Fruit fly (Drosophila melanogaster) whole organism, embryonic: ENCODE results near the gene Dsp1.

Experiments used
- BEAF-32 ChIP-seq: fragments of 200-800 bp; sonication (Bioruptor generic); optimal IDR thresholded peaks from 3 replicates; lab custom pipeline; 2017; ENCODE audit warnings: missing biosample characterization, missing genetic modification characterization, mild to moderate bottlenecking, moderate library complexity, missing genetic modification reagents
- CG10654 ChIP-seq: fragments of 200-800 bp; sonication (Bioruptor generic); optimal IDR thresholded peaks from 2 replicates; lab custom pipeline; 2016; ENCODE audit warnings: missing biosample characterization, missing genetic modification characterization
- CG12155 ChIP-seq: fragments of 200-800 bp; sonication (Bioruptor generic); optimal IDR thresholded peaks from 3 replicates; lab custom pipeline; 2016; ENCODE audit warnings: missing biosample characterization, missing genetic modification characterization
- CG12219 ChIP-seq: fragments of 200-800 bp; sonication (Bioruptor generic); optimal IDR thresholded peaks from 3 replicates; lab custom pipeline; 2018; ENCODE audit warnings: missing biosample characterization, mild to moderate bottlenecking, missing genetic modification characterization
- CG13123 ChIP-seq: fragments of 200-800 bp; sonication (Bioruptor generic); optimal IDR thresholded peaks from 2 replicates; lab custom pipeline; 2016; ENCODE audit warnings: missing biosample characterization, missing genetic modification characterization
- CG13775 ChIP-seq: fragments of 200-800 bp; sonication (Bioruptor generic); optimal IDR thresholded peaks from 3 replicates; lab custom pipeline; 2017; ENCODE audit warnings: missing biosample characterization, mild to moderate bottlenecking, missing genetic modification characterization
- CG14860 ChIP-seq: fragments of 200-800 bp; sonication (Bioruptor generic); IDR thresholded peaks from 3 replicates; pipeline ENCODE4 v1.3.6; 2022; ENCODE audit warnings: missing biosample characterization, missing genetic modification characterization; ENCODE audit not compliant: partially characterized antibody
- CG1603 ChIP-seq: fragments of 200-800 bp; sonication (Bioruptor generic); optimal IDR thresholded peaks from 2 replicates; lab custom pipeline; 2019; ENCODE audit warnings: missing biosample characterization, mild to moderate bottlenecking, missing genetic modification characterization, moderate library complexity
- CG17186 ChIP-seq: fragments of 200-800 bp; sonication (Bioruptor generic); optimal IDR thresholded peaks from 3 replicates; lab custom pipeline; 2017; ENCODE audit warnings: missing biosample characterization, missing genetic modification reagents, missing genetic modification characterization
- CG17612 ChIP-seq: fragments of 200-800 bp; sonication (Bioruptor generic); IDR thresholded peaks from 2 replicates; pipeline ENCODE4 v1.3.6; 2022; ENCODE audit warnings: missing biosample characterization, missing genetic modification characterization
- CG31441 ChIP-seq: fragments of 200-800 bp; sonication (Bioruptor generic); IDR thresholded peaks from 2 replicates; pipeline ENCODE4 v1.3.6; 2022; ENCODE audit warnings: missing biosample characterization, missing genetic modification characterization
- CG33213 ChIP-seq: fragments of 200-800 bp; sonication (Bioruptor generic); optimal IDR thresholded peaks from 3 replicates; lab custom pipeline; 2016; ENCODE audit warnings: missing biosample characterization, missing genetic modification characterization
- CG43689 ChIP-seq: fragments of 200-800 bp; sonication (Bioruptor generic); IDR thresholded peaks from 2 replicates; pipeline ENCODE4 v1.3.6; 2022; ENCODE audit warnings: missing biosample characterization, missing genetic modification characterization
- CG6254 ChIP-seq: fragments of 200-800 bp; sonication (Bioruptor generic); optimal IDR thresholded peaks from 3 replicates; lab custom pipeline; 2017; ENCODE audit warnings: mild to moderate bottlenecking, missing biosample characterization, missing genetic modification reagents, missing genetic modification characterization
- CG6689 ChIP-seq: fragments of 200-800 bp; sonication (Bioruptor generic); IDR thresholded peaks from 2 replicates; pipeline ENCODE4 v1.3.6; 2022; ENCODE audit warnings: missing biosample characterization, missing genetic modification characterization
- CG7271 ChIP-seq: fragments of 200-800 bp; sonication (Bioruptor generic); optimal IDR thresholded peaks from 2 replicates; lab custom pipeline; 2018; ENCODE audit warnings: missing biosample characterization, mild to moderate bottlenecking, missing genetic modification characterization, moderate library complexity
- CG8765 ChIP-seq: fragments of 200-800 bp; sonication (Bioruptor generic); IDR thresholded peaks from 2 replicates; pipeline ENCODE4 v1.3.6; 2022; ENCODE audit warnings: missing biosample characterization, missing genetic modification characterization
- Deaf1 ChIP-seq: fragments of 200-800 bp; optimal IDR thresholded peaks from 3 replicates; lab custom pipeline; 2019; ENCODE audit warnings: missing biosample characterization, mild to moderate bottlenecking, missing genetic modification characterization, moderate library complexity
- Dll ChIP-seq: fragments of 200-800 bp; sonication (Bioruptor generic); IDR thresholded peaks from 4 replicates; pipeline ENCODE4 v1.3.6; 2022; ENCODE audit warnings: missing biosample characterization, missing genetic modification characterization; ENCODE audit not compliant: partially characterized antibody
- Elba2 ChIP-seq: fragments of 200-800 bp; sonication (Bioruptor generic); optimal IDR thresholded peaks from 3 replicates; lab custom pipeline; 2016; ENCODE audit warnings: missing biosample characterization, missing genetic modification characterization
- Ets97D ChIP-seq: fragments of 200-800 bp; sonication (Bioruptor generic); optimal IDR thresholded peaks from 3 replicates; lab custom pipeline; 2016; ENCODE audit warnings: missing biosample characterization, missing genetic modification characterization
- Fer3 ChIP-seq: fragments of 200-800 bp; sonication (Bioruptor generic); optimal IDR thresholded peaks from 2 replicates; lab custom pipeline; 2018; ENCODE audit warnings: missing biosample characterization, mild to moderate bottlenecking, missing genetic modification characterization, moderate library complexity
- HLHmδ ChIP-seq: fragments of 200-800 bp; sonication (Bioruptor generic); optimal IDR thresholded peaks from 2 replicates; lab custom pipeline; 2018; ENCODE audit warnings: missing biosample characterization, mild to moderate bottlenecking, missing genetic modification characterization, moderate library complexity
- Jarid2 ChIP-seq: fragments of 200-800 bp; sonication (Bioruptor generic); optimal IDR thresholded peaks from 3 replicates; lab custom pipeline; 2017; ENCODE audit warnings: mild to moderate bottlenecking, missing biosample characterization, missing genetic modification reagents, missing genetic modification characterization
- Sox100B ChIP-seq: fragments of 200-800 bp; sonication (Bioruptor generic); optimal IDR thresholded peaks from 3 replicates; lab custom pipeline; 2018; ENCODE audit warnings: missing biosample characterization, mild to moderate bottlenecking, missing genetic modification characterization
- Taf1 ChIP-seq: fragments of 200-800 bp; sonication (Bioruptor generic); IDR thresholded peaks from 2 replicates; pipeline ENCODE4 v1.3.6; 2022; ENCODE audit warnings: missing biosample characterization, missing genetic modification characterization
- Tbp ChIP-seq: fragments of >200 bp; optimal IDR thresholded peaks from 2 replicates; lab custom pipeline; 2018; ENCODE audit warnings: missing biosample characterization, missing genetic modification characterization
- bigmax ChIP-seq: fragments of 200-800 bp; sonication (Bioruptor generic); optimal IDR thresholded peaks from 2 replicates; lab custom pipeline; 2018; ENCODE audit warnings: missing biosample characterization, mild to moderate bottlenecking, missing genetic modification characterization
- dm ChIP-seq: fragments of 200-800 bp; sonication (Bioruptor generic); optimal IDR thresholded peaks from 3 replicates; lab custom pipeline; 2016; ENCODE audit warnings: missing biosample characterization, missing genetic modification characterization
- emc ChIP-seq: fragments of 200-800 bp; sonication (Bioruptor generic); optimal IDR thresholded peaks from 2 replicates; lab custom pipeline; 2016; ENCODE audit warnings: missing biosample characterization, missing genetic modification characterization
- exex ChIP-seq: fragments of 200-800 bp; sonication (Bioruptor generic); optimal IDR thresholded peaks from 4 replicates; lab custom pipeline; 2018; ENCODE audit warnings: missing biosample characterization, mild to moderate bottlenecking, missing genetic modification characterization, moderate library complexity
- fu2 ChIP-seq: fragments of 200-800 bp; sonication (Bioruptor generic); optimal IDR thresholded peaks from 2 replicates; lab custom pipeline; 2016; ENCODE audit warnings: missing biosample characterization, missing genetic modification characterization
- gem ChIP-seq: fragments of 200-800 bp; sonication (Bioruptor generic); optimal IDR thresholded peaks from 2 replicates; lab custom pipeline; 2019; ENCODE audit warnings: missing biosample characterization, mild to moderate bottlenecking, missing genetic modification characterization, moderate library complexity
- gsb ChIP-seq: fragments of 200-800 bp; sonication (Bioruptor generic); IDR thresholded peaks from 2 replicates; pipeline ENCODE4 v1.3.6; 2022; ENCODE audit warnings: missing biosample characterization, missing genetic modification characterization
- hbn ChIP-seq: fragments of 200-800 bp; sonication (Bioruptor generic); IDR thresholded peaks from 2 replicates; pipeline ENCODE4 v1.3.6; 2022; ENCODE audit warnings: missing biosample characterization, missing genetic modification characterization; ENCODE audit not compliant: partially characterized antibody
- hkb ChIP-seq, 2 experiments: fragments of 200-800 bp in 1 of 2; fragments of >200 bp in 1 of 2; sonication (Bioruptor generic) in 1 of 2; IDR thresholded peaks in 1 of 2; optimal IDR thresholded peaks in 1 of 2; 2 replicates each; pipeline versions ENCODE4 v1.3.6 to Lab custom; 2017 to 2022; ENCODE audit warnings: missing biosample characterization in 1 of 2, missing genetic modification characterization in 1 of 2
- kni ChIP-seq: fragments of 200-800 bp; sonication (Bioruptor generic); optimal IDR thresholded peaks from 3 replicates; lab custom pipeline; 2017; ENCODE audit warnings: mild to moderate bottlenecking, missing biosample characterization, missing genetic modification reagents, missing genetic modification characterization
- lov ChIP-seq, 2 experiments: fragments of 200-800 bp in 1 of 2; fragments of >200 bp in 1 of 2; sonication (Bioruptor generic) in 1 of 2; IDR thresholded peaks in 1 of 2; optimal IDR thresholded peaks in 1 of 2; 2 replicates in 1 of 2; 3 replicates in 1 of 2; pipeline versions ENCODE4 v1.3.6 to Lab custom; 2017 to 2022; ENCODE audit warnings: missing biosample characterization in 1 of 2, missing genetic modification characterization in 1 of 2
- nerfin-2 ChIP-seq: fragments of 200-800 bp; sonication (Bioruptor generic); IDR thresholded peaks from 2 replicates; pipeline ENCODE4 v1.3.6; 2022; ENCODE audit warnings: missing biosample characterization, missing genetic modification characterization; ENCODE audit not compliant: partially characterized antibody
- onecut ChIP-seq: fragments of 200-800 bp; sonication (Bioruptor generic); IDR thresholded peaks from 2 replicates; pipeline ENCODE4 v1.3.6; 2022; ENCODE audit warnings: missing biosample characterization, missing genetic modification characterization
- pita ChIP-seq: fragments of 200-800 bp; sonication (Bioruptor generic); optimal IDR thresholded peaks from 2 replicates; lab custom pipeline; 2017; ENCODE audit warnings: missing biosample characterization, mild to moderate bottlenecking, missing genetic modification characterization
- pros ChIP-seq: fragments of 200-800 bp; sonication (Bioruptor generic); optimal IDR thresholded peaks from 3 replicates; lab custom pipeline; 2019; ENCODE audit warnings: missing biosample characterization, mild to moderate bottlenecking, missing genetic modification characterization, moderate library complexity
- sim ChIP-seq: fragments of 200-800 bp; sonication (Bioruptor generic); IDR thresholded peaks from 2 replicates; pipeline ENCODE4 v1.3.6; 2022; ENCODE audit warnings: missing biosample characterization, missing genetic modification characterization
- stwl ChIP-seq: fragments of 200-800 bp; sonication (Bioruptor generic); optimal IDR thresholded peaks from 3 replicates; lab custom pipeline; 2018; ENCODE audit warnings: missing biosample characterization, mild to moderate bottlenecking, missing genetic modification characterization, moderate library complexity
- tll ChIP-seq, 2 experiments: fragments of 200-800 bp in 1 of 2; fragments of >200 bp in 1 of 2; sonication (Bioruptor generic) in 1 of 2; optimal IDR thresholded peaks; 2 replicates each; lab custom pipeline; 2017 to 2019; ENCODE audit warnings: missing biosample characterization in 2 of 2, missing genetic modification characterization in 2 of 2, mild to moderate bottlenecking in 1 of 2, moderate library complexity in 1 of 2
- trh ChIP-seq: fragments of 200-800 bp; sonication (Bioruptor generic); optimal IDR thresholded peaks from 2 replicates; lab custom pipeline; 2016; ENCODE audit warnings: missing biosample characterization, missing genetic modification characterization
- zen2 ChIP-seq: fragments of 200-800 bp; sonication (Bioruptor generic); IDR thresholded peaks from 3 replicates; pipeline ENCODE4 v1.3.6; 2022; ENCODE audit warnings: missing biosample characterization, missing genetic modification characterization; ENCODE audit not compliant: partially characterized antibody

The Dsp1 gene

dm6 chrX:16332615-16333288 is 660 bp upstream of the Dsp1 start (continued):
- TF ChIP-seq CG6254 (GFP tag; lab: Kevin White, UChicago): peak; percentile 91
- peak; percentile 88 for TF ChIP-seq CG13123 (GFP tag; lab: Kevin White, UChicago)
- TF ChIP-seq CG1603 (tag; lab: Kevin White, UChicago): peak; percentile 89
- TF ChIP-seq onecut (GFP tag; lab: Robert Waterston, UW): peak; percentile 90
- peak; percentile 85 for TF ChIP-seq pros (GFP tag; lab: Kevin White, UChicago)
- no peak for TF ChIP-seq pita (GFP tag; lab: Kevin White, UChicago)
- TF ChIP-seq CG10654: peak; percentile 94
- no peak for TF ChIP-seq zen2 (GFP tag; lab: Robert Waterston, UW)
- peak; percentile 83 for TF ChIP-seq Jarid2 (GFP tag; lab: Kevin White, UChicago)
- TF ChIP-seq Dll: no peak
- peak; percentile 98 for TF ChIP-seq gem
- TF ChIP-seq gsb (GFP tag; lab: Robert Waterston, UW): peak; percentile 81; the same call in 1 of the 2 replicates
- TF ChIP-seq hbn (GFP tag; lab: Robert Waterston, UW): no peak
- peak; percentile 25 for TF ChIP-seq BEAF-32 (GFP tag; lab: Kevin White, UChicago)
- no peak for TF ChIP-seq nerfin-2 (GFP tag; lab: Robert Waterston, UW)
- no peak for TF ChIP-seq Tbp (GFP tag; lab: Kevin White, UChicago)
- TF ChIP-seq kni (GFP tag; lab: Kevin White, UChicago): peak; percentile 94
- peak; percentile 57 for TF ChIP-seq HLHmδ (GFP tag; lab: Kevin White, UChicago)
- TF ChIP-seq CG12155 (GFP tag; lab: Kevin White, UChicago): peak; percentile 92
- TF ChIP-seq CG8765 (GFP tag; lab: Robert Waterston, UW): peak; percentile 85
- TF ChIP-seq hkb (optimal IDR thresholded peaks at IDR 0.05; lab: Kevin White, UChicago): no peak
- TF ChIP-seq hkb (GFP tag; IDR thresholded peaks at IDR 0.05; lab: Robert Waterston, UW): peak; percentile 94
- peak; percentile 90 for TF ChIP-seq emc
- peak; percentile 90 for TF ChIP-seq dm (GFP tag; lab: Kevin White, UChicago)
- TF ChIP-seq Deaf1 (tag; lab: Kevin White, UChicago): peak; percentile 76
- peak; percentile 96 for TF ChIP-seq Fer3 (tag; lab: Kevin White, UChicago)
- peak; percentile 96 for TF ChIP-seq CG13775 (GFP tag; lab: Kevin White, UChicago)
- peak; percentile 80 for TF ChIP-seq Ets97D
- peak; percentile 96 for TF ChIP-seq CG12219 (GFP tag; lab: Kevin White, UChicago)
- peak; percentile 61 for TF ChIP-seq bigmax (GFP tag; lab: Kevin White, UChicago)
- TF ChIP-seq CG31441 (GFP tag; lab: Robert Waterston, UW): peak; percentile 97
- TF ChIP-seq Sox100B: peak; percentile 98
- no peak for TF ChIP-seq Elba2
- TF ChIP-seq CG14860: no peak
- TF ChIP-seq CG17612 (GFP tag; lab: Robert Waterston, UW): peak; percentile 63
- TF ChIP-seq CG7271 (tag; lab: Kevin White, UChicago): peak; percentile 75
- TF ChIP-seq tll (GFP tag; optimal IDR thresholded peaks at IDR 0.05; lab: Kevin White, UChicago): peak in 1 of 2 experiments; percentile 48
- TF ChIP-seq stwl: peak; percentile 46
- peak; percentile 88 for TF ChIP-seq CG6689 (GFP tag; lab: Robert Waterston, UW)
- peak; percentile 81 for TF ChIP-seq Taf1 (GFP tag; lab: Robert Waterston, UW)
- TF ChIP-seq lov (optimal IDR thresholded peaks at IDR 0.05; lab: Kevin White, UChicago): no peak
- peak; percentile 84 for TF ChIP-seq lov (GFP tag; IDR thresholded peaks at IDR 0.05; lab: Robert Waterston, UW)
- TF ChIP-seq CG17186 (GFP tag; lab: Kevin White, UChicago): peak; percentile 82
- TF ChIP-seq sim: peak; percentile 80; the same call in 1 of the 2 replicates
- peak; percentile 92 for TF ChIP-seq CG33213 (GFP tag; lab: Kevin White, UChicago)
- TF ChIP-seq trh: peak; percentile 76
- peak; percentile 95 for TF ChIP-seq fu2
- no peak; the same call in 1 of the 2 replicates for TF ChIP-seq CG43689 (GFP tag; lab: Robert Waterston, UW)
- TF ChIP-seq exex (tag; lab: Kevin White, UChicago): peak; percentile 89
